Fruit fly (Drosophila melanogaster) whole organism, adult: ENCODE data around the gene CG43783.

ENCODE experiments used
- CG11617 ChIP-seq: fragments of 200-800 bp; sonication (Bioruptor generic); optimal IDR thresholded peaks from 2 replicates; lab custom pipeline; 2017; ENCODE audit warnings: mild to moderate bottlenecking, missing biosample characterization, missing genetic modification reagents, missing genetic modification characterization
- CG12768 ChIP-seq: fragments of 200-800 bp; sonication (Bioruptor generic); optimal IDR thresholded peaks from 2 replicates; lab custom pipeline; 2017; ENCODE audit warnings: missing biosample characterization, missing genetic modification characterization, mild to moderate bottlenecking, moderate library complexity, missing genetic modification reagents
- CG14711 ChIP-seq: fragments of 200-800 bp; sonication (Bioruptor generic); optimal IDR thresholded peaks from 2 replicates; lab custom pipeline; 2018; ENCODE audit warnings: missing biosample characterization, mild to moderate bottlenecking, missing genetic modification characterization, moderate library complexity
- CG1620 ChIP-seq: fragments of 200-800 bp; sonication (Bioruptor generic); optimal IDR thresholded peaks from 2 replicates; lab custom pipeline; 2016; ENCODE audit warnings: missing biosample characterization, missing genetic modification characterization
- CG33017 ChIP-seq: fragments of 200-800 bp; sonication (Bioruptor generic); optimal IDR thresholded peaks from 2 replicates; lab custom pipeline; 2018; ENCODE audit warnings: missing biosample characterization, mild to moderate bottlenecking, missing genetic modification characterization, moderate library complexity
- CG5204 ChIP-seq: fragments of 200-800 bp; sonication (Bioruptor generic); optimal IDR thresholded peaks from 2 replicates; lab custom pipeline; 2016; ENCODE audit warnings: missing biosample characterization, missing genetic modification characterization
- CG7045 ChIP-seq: fragments of 200-800 bp; sonication (Bioruptor generic); optimal IDR thresholded peaks from 2 replicates; lab custom pipeline; 2017; ENCODE audit warnings: missing biosample characterization, mild to moderate bottlenecking, missing genetic modification characterization
- CG7101 ChIP-seq: fragments of 200-800 bp; sonication (Bioruptor generic); optimal IDR thresholded peaks from 2 replicates; lab custom pipeline; 2018; ENCODE audit warnings: missing biosample characterization, mild to moderate bottlenecking, missing genetic modification characterization, moderate library complexity
- Clk ChIP-seq: fragments of 200-800 bp; sonication (Bioruptor generic); optimal IDR thresholded peaks from 2 replicates; lab custom pipeline; 2017; ENCODE audit warnings: missing biosample characterization, missing genetic modification characterization
- Crg-1 ChIP-seq: fragments of 200-800 bp; sonication (Bioruptor generic); optimal IDR thresholded peaks from 2 replicates; lab custom pipeline; 2016; ENCODE audit warnings: missing biosample characterization, missing genetic modification characterization
- Hr96 ChIP-seq: fragments of 200-800 bp; sonication (Bioruptor generic); optimal IDR thresholded peaks from 2 replicates; lab custom pipeline; 2016; ENCODE audit warnings: missing biosample characterization, missing genetic modification characterization
- Mnt ChIP-seq: fragments of 200-800 bp; sonication (Bioruptor generic); optimal IDR thresholded peaks from 2 replicates; lab custom pipeline; 2016; ENCODE audit warnings: missing biosample characterization, mild to moderate bottlenecking, missing genetic modification characterization
- bab1 ChIP-seq: fragments of 200-800 bp; sonication (Bioruptor generic); optimal IDR thresholded peaks from 3 replicates; lab custom pipeline; 2019; ENCODE audit warnings: missing biosample characterization, mild to moderate bottlenecking, missing genetic modification characterization, moderate library complexity
- cic ChIP-seq: fragments of 200-800 bp; sonication (Bioruptor generic); optimal IDR thresholded peaks from 2 replicates; lab custom pipeline; 2017; ENCODE audit warnings: missing biosample characterization, mild to moderate bottlenecking, missing genetic modification characterization, moderate library complexity
- cnc ChIP-seq, 2 experiments: fragments of >200 bp; optimal IDR thresholded peaks; 2 replicates each; lab custom pipeline; 2017
- kay ChIP-seq: fragments of 200-800 bp; sonication (Bioruptor generic); peaks from one replicate; lab custom pipeline; 2016; ENCODE audit warnings: missing biosample characterization, missing genetic modification characterization, borderline replicate concordance
- ovo ChIP-seq: fragments of 200-800 bp; sonication (Bioruptor generic); optimal IDR thresholded peaks from 2 replicates; lab custom pipeline; 2016; ENCODE audit warnings: missing biosample characterization, missing genetic modification characterization
- pad ChIP-seq: fragments of 200-800 bp; sonication (Bioruptor generic); optimal IDR thresholded peaks from 3 replicates; lab custom pipeline; 2017; ENCODE audit warnings: missing biosample characterization, missing genetic modification characterization, mild to moderate bottlenecking, moderate library complexity, missing genetic modification reagents
- tj ChIP-seq: fragments of 200-800 bp; sonication (Bioruptor generic); optimal IDR thresholded peaks from 3 replicates; lab custom pipeline; 2017; ENCODE audit warnings: missing biosample characterization, mild to moderate bottlenecking, missing genetic modification characterization, moderate library complexity
- toe ChIP-seq: fragments of 200-800 bp; sonication (Bioruptor generic); optimal IDR thresholded peaks from 2 replicates; lab custom pipeline; 2016; ENCODE audit warnings: missing biosample characterization, missing genetic modification characterization

CG43783 gene

dm6 chr3L:8966324-8967011 lies 12.4 kb upstream of the CG43783 start, which contains the start of the genes CG5653 and CG5021:
CG5653 (minus strand) TSS chr3L:8966374.
CG5021 (plus strand) TSS chr3L:8966829.
- TF ChIP-seq CG12768 (GFP tag; lab: Kevin White, UChicago) (no peak), Crg-1 (no peak), CG7045 (no peak), bab1 (peak; percentile 30)

dm6 chr3L:8964458-8964857 lies 10.4 kb upstream of the CG43783 start, which contains the start of gene ValRS-m:
ValRS-m (minus strand) TSS chr3L:8964769.
- TF ChIP-seq CG1620 (GFP tag; lab: Kevin White, UChicago) (no peak), tj (GFP tag; lab: Kevin White, UChicago) (no peak), CG11617 (GFP tag; lab: Kevin White, UChicago) (no peak), CG33017 (tag; lab: Kevin White, UChicago) (no peak), toe (GFP tag; lab: Kevin White, UChicago) (no peak)

- no peak for TF ChIP-seq Clk (GFP tag; lab: Kevin White, UChicago)
- no peak for TF ChIP-seq Hr96 (GFP tag; lab: Kevin White, UChicago)
- no peak for TF ChIP-seq CG14711 (tag; lab: Kevin White, UChicago)
These were observed 4.5 kb upstream of the CG43783 start, which contains the start of gene CG13313 for dm6 chr3L:8958557-8958956. CG13313 (plus strand) TSS chr3L:8958857.

- TF ChIP-seq Mnt (GFP tag; lab: Kevin White, UChicago) (peak; percentile 4), CG1620 (GFP tag; lab: Kevin White, UChicago) (no peak), kay (GFP tag; lab: Kevin White, UChicago) (peak; percentile 4), cnc (optimal IDR thresholded peaks at IDR 0.05; lab: Kevin White, UChicago) (no peak), Clk (GFP tag; lab: Kevin White, UChicago) (no peak)
These were observed 2.6 kb upstream of the CG43783 start, which contains the start of gene mRpL12 for dm6 chr3L:8956669-8957068. mRpL12 (plus strand) TSS chr3L:8956791.

dm6 chr3L:8955199-8955598 lies 1.1 kb upstream of the CG43783 start:
- TF ChIP-seq CG7101 (tag; lab: Kevin White, UChicago) (no peak), toe (GFP tag; lab: Kevin White, UChicago) (no peak), kay (GFP tag; lab: Kevin White, UChicago) (no peak), tj (GFP tag; lab: Kevin White, UChicago) (no peak), Clk (GFP tag; lab: Kevin White, UChicago) (no peak), Hr96 (GFP tag; lab: Kevin White, UChicago) (no peak), pad (GFP tag; lab: Kevin White, UChicago) (no peak), ovo (no peak), CG33017 (tag; lab: Kevin White, UChicago) (no peak), CG11617 (GFP tag; lab: Kevin White, UChicago) (no peak)

dm6 chr3L:8954648-8955033 lies 569 bp upstream of the CG43783 start, which contains the start of gene GNBP3:
GNBP3 (plus strand) TSS chr3L:8955021.
- TF ChIP-seq CG14711 (tag; lab: Kevin White, UChicago) (peak; percentile 43), CG7045 (peak; percentile 44), kay (GFP tag; lab: Kevin White, UChicago) (peak; percentile 90), tj (GFP tag; lab: Kevin White, UChicago) (no peak), Clk (GFP tag; lab: Kevin White, UChicago) (peak; percentile 20), Mnt (GFP tag; lab: Kevin White, UChicago) (no peak), CG7101 (tag; lab: Kevin White, UChicago) (peak; percentile 62), ovo (no peak), cic (GFP tag; lab: Kevin White, UChicago) (peak; percentile 10), CG12768 (GFP tag; lab: Kevin White, UChicago) (peak; percentile 71), pad (GFP tag; lab: Kevin White, UChicago) (no peak), CG33017 (tag; lab: Kevin White, UChicago) (peak; percentile 76), Hr96 (GFP tag; lab: Kevin White, UChicago) (no peak)

- TF ChIP-seq CG14711 (tag; lab: Kevin White, UChicago): peak; percentile 43
- TF ChIP-seq cic (GFP tag; lab: Kevin White, UChicago): peak; percentile 25
- TF ChIP-seq bab1: no peak
- TF ChIP-seq CG12768 (GFP tag; lab: Kevin White, UChicago): peak; percentile 69
- TF ChIP-seq CG11617 (GFP tag; lab: Kevin White, UChicago): peak; percentile 68
- no peak for TF ChIP-seq Mnt (GFP tag; lab: Kevin White, UChicago)
- TF ChIP-seq pad (GFP tag; lab: Kevin White, UChicago): peak; percentile 48
- no peak for TF ChIP-seq kay (GFP tag; lab: Kevin White, UChicago)
- peak; percentile 65 for TF ChIP-seq CG33017 (tag; lab: Kevin White, UChicago)
- peak; percentile 72 for TF ChIP-seq CG7045
- peak; percentile 65 for TF ChIP-seq CG7101 (tag; lab: Kevin White, UChicago)
- peak; percentile 43 for TF ChIP-seq tj (GFP tag; lab: Kevin White, UChicago)
- TF ChIP-seq Hr96 (GFP tag; lab: Kevin White, UChicago): peak; percentile 58
- TF ChIP-seq CG1620 (GFP tag; lab: Kevin White, UChicago): peak; percentile 17
- peak; percentile 9 for TF ChIP-seq toe (GFP tag; lab: Kevin White, UChicago)
- TF ChIP-seq ovo: no peak
- peak; percentile 74 for TF ChIP-seq CG5204 (GFP tag; lab: Kevin White, UChicago)
- no peak for TF ChIP-seq Crg-1
- no peak for TF ChIP-seq cnc (optimal IDR thresholded peaks at IDR 0.05; lab: Kevin White, UChicago)
- TF ChIP-seq Clk (GFP tag; lab: Kevin White, UChicago): peak; percentile 21
These were observed 694 bp downstream of the CG43783 start for dm6 chr3L:8953199-8953956.
